Worm (Caenorhabditis elegans) whole organism, L4 larva: ENCODE data around the gene rmd-2.

Source experiments
- F37D6.2 ChIP-seq: sonication (generic microtip); optimal IDR thresholded peaks from 2 replicates; lab custom pipeline; 2016; ENCODE audit warnings: mild to moderate bottlenecking, missing genetic modification characterization, missing compliant biosample characterization
- T20F7.1 ChIP-seq: fragments of 200-800 bp; sonication (Bioruptor generic); optimal IDR thresholded peaks from 2 replicates; lab custom pipeline; 2018; ENCODE audit warnings: mild to moderate bottlenecking, missing genetic modification characterization, missing compliant biosample characterization
- hlh-30 ChIP-seq: sonication (generic microtip); optimal IDR thresholded peaks from 2 replicates; lab custom pipeline; 2017; ENCODE audit warnings: antibody characterized with exemption, mild to moderate bottlenecking, missing genetic modification characterization, missing compliant biosample characterization; ENCODE audit not compliant: insufficient read depth
- lin-13 ChIP-seq: fragments of 150-350 bp; optimal IDR thresholded peaks from 2 replicates; lab custom pipeline; 2014; ENCODE audit warnings: missing biosample characterization, missing genetic modification reagents, missing genetic modification characterization
- nhr-6 ChIP-seq: fragments of 150-350 bp; optimal IDR thresholded peaks from 2 replicates; lab custom pipeline; 2014; ENCODE audit warnings: missing biosample characterization, missing genetic modification characterization
- set-16 ChIP-seq: fragments of 200-800 bp; sonication (Bioruptor generic); IDR thresholded peaks from 2 replicates; pipeline ENCODE4 v1.3.6; 2022; ENCODE audit warnings: missing genetic modification reagents, missing genetic modification characterization, missing compliant biosample characterization
- unc-62 ChIP-seq, 3 experiments: fragments of 150-350 bp in 1 of 3; sonication (generic microtip); optimal IDR thresholded peaks in 2 of 3; peaks in 1 of 3; 1 replicate in 1 of 3; 2 replicates in 2 of 3; lab custom pipeline; 2014 to 2017; ENCODE audit warnings: missing biosample characterization in 3 of 3, missing genetic modification characterization in 3 of 3, missing genetic modification reagents in 3 of 3, missing genotype in 1 of 3
- ztf-11 ChIP-seq: fragments of 150-350 bp; optimal IDR thresholded peaks from 2 replicates; lab custom pipeline; 2014; ENCODE audit warnings: missing biosample characterization, missing genetic modification characterization

- TF ChIP-seq unc-62 (GFP tag; optimal IDR thresholded peaks at IDR 0.05 in 1 of 2; lab: Kevin White, UChicago) (no peak), unc-62 (tag; optimal IDR thresholded peaks at IDR 0.05; lab: Kevin White, UChicago) (no peak), ztf-11 (no peak), T20F7.1 (GFP tag; lab: Kevin White, UChicago) (no peak), lin-13 (GFP tag; lab: Kevin White, UChicago) (peak; percentile 60), hlh-30 (peak; percentile 62), F37D6.2 (tag; lab: Kevin White, UChicago) (peak; percentile 79), nhr-6 (peak; percentile 17), set-16 (GFP tag; lab: Robert Waterston, UW) (peak; percentile 73)
Measured at ce11 chrV:9970119-9970518, 16.0 kb downstream of the rmd-2 start.
